Fruit fly (Drosophila melanogaster): ENCODE results near the gene sba.

sba gene

DNA sequence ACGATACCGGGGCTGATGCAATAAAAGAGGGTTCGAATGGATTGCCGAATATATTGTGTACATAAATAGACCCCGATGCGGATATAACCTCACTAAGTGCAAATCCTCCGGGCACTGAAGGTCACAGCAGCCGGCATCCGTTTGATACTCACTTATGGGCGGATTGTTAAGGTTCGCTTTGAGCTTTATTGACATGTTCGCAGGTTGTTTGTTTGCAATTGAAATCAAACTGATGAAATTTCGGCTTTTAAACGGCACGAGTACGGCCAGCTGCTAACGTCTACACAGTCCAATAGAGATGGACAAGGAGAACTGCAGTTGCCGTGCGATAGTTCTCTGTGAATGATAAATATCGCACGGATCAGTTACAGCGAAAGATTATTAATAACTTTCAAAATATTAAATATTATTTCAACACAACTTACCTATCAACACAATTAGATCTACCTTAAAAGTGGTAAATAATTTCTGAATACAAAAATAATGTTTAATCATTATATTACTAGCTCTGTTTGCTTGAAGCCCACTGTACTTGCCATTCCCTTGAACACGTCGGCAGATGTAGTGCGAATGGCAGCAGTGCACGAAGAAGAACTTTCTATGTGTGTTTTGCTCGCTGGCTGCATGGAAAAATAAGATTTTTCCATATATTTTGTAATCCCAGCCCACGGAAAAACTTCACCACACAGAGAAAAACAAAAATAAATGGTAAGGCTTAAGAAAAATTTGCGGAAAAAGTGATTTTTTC is 35.5 kb upstream of the sba start, which contains the start of the genes GluProRS and AP-1sigma (continued):
- TF ChIP-seq cg (GFP tag; optimal IDR thresholded peaks at IDR 0.05) = peak; percentile 90
- TF ChIP-seq prd (optimal IDR thresholded peaks at IDR 0.05) = no peak
- peak; percentile 98 for TF ChIP-seq prd (GFP tag; IDR thresholded peaks at IDR 0.05)
- no peak for TF ChIP-seq CG11504 (tag; optimal IDR thresholded peaks at IDR 0.05)
- peak; percentile 97 for TF ChIP-seq lmd (GFP tag; IDR thresholded peaks at IDR 0.05)
- peak; percentile 89 for TF ChIP-seq CG18599 (GFP tag; optimal IDR thresholded peaks at IDR 0.05)
- TF ChIP-seq NC2β (GFP tag; optimal IDR thresholded peaks at IDR 0.05) = peak; percentile 63
- TF ChIP-seq h (optimal IDR thresholded peaks at IDR 0.05) = no peak
- peak; percentile 78 for TF ChIP-seq CG33557 (GFP tag; optimal IDR thresholded peaks at IDR 0.05)
- peak; percentile 84 for TF ChIP-seq fd3F (GFP tag; optimal IDR thresholded peaks at IDR 0.05)
- peak; percentile 59 for TF ChIP-seq MTF-1 (GFP tag; optimal IDR thresholded peaks at IDR 0.05; ENCODE audit: borderline replicate concordance)
- peak; percentile 93 for TF ChIP-seq Doc3 (GFP tag; IDR thresholded peaks at IDR 0.05; ENCODE audit: partially characterized antibody)
- peak; percentile 94 for TF ChIP-seq CG2129 (GFP tag; IDR thresholded peaks at IDR 0.05; ENCODE audit: partially characterized antibody)
- TF ChIP-seq slou (GFP tag; optimal IDR thresholded peaks at IDR 0.05) = peak; percentile 92
- TF ChIP-seq CG17385 (GFP tag; optimal IDR thresholded peaks at IDR 0.05) = peak; percentile 97
- peak; percentile 67 for TF ChIP-seq ato (GFP tag; IDR thresholded peaks at IDR 0.05; ENCODE audit: partially characterized antibody)
- TF ChIP-seq Meics (GFP tag; optimal IDR thresholded peaks at IDR 0.05) = peak; percentile 87
- peak; percentile 90 for TF ChIP-seq Sox102F (GFP tag; optimal IDR thresholded peaks at IDR 0.05)
- TF ChIP-seq gsb-n (tag; optimal IDR thresholded peaks at IDR 0.05) = peak; percentile 87
- peak; percentile 94 for TF ChIP-seq tin (GFP tag; optimal IDR thresholded peaks at IDR 0.05)
- TF ChIP-seq br (optimal IDR thresholded peaks at IDR 0.05) = no peak
- peak; percentile 62 for TF ChIP-seq Mes4 (GFP tag; optimal IDR thresholded peaks at IDR 0.05)
- peak; percentile 85 for TF ChIP-seq Adf1 (GFP tag; IDR thresholded peaks at IDR 0.05)
- TF ChIP-seq vvl (GFP tag; IDR thresholded peaks at IDR 0.05) = peak; percentile 98
- TF ChIP-seq CG1024 (GFP tag; IDR thresholded peaks at IDR 0.05) = peak; percentile 90
- TF ChIP-seq oc (tag; optimal IDR thresholded peaks at IDR 0.05) = no peak
- TF ChIP-seq exex (tag; optimal IDR thresholded peaks at IDR 0.05) = peak; percentile 58
- TF ChIP-seq al (GFP tag; IDR thresholded peaks at IDR 0.05) = peak; percentile 94
- peak; percentile 91 for TF ChIP-seq CG18476 (GFP tag; optimal IDR thresholded peaks at IDR 0.05)
- TF ChIP-seq CG4424 (GFP tag; optimal IDR thresholded peaks at IDR 0.05) = peak; percentile 92
- peak; percentile 92 for TF ChIP-seq so (GFP tag; IDR thresholded peaks at IDR 0.05)
- TF ChIP-seq dpn (GFP tag; optimal IDR thresholded peaks at IDR 0.05) = peak; percentile 89 to 94
- TF ChIP-seq Hr3 (GFP tag; optimal IDR thresholded peaks at IDR 0.05) = peak; percentile 93
- peak; percentile 97 for TF ChIP-seq knrl (GFP tag; IDR thresholded peaks at IDR 0.05; ENCODE audit: partially characterized antibody)
- TF ChIP-seq dmrt11E (tag; optimal IDR thresholded peaks at IDR 0.05) = peak; percentile 89
- peak; percentile 77 for TF ChIP-seq scrt (GFP tag; optimal IDR thresholded peaks at IDR 0.05)
- peak; percentile 63 for TF ChIP-seq CG4282 (GFP tag; optimal IDR thresholded peaks at IDR 0.05)
- peak; percentile 88 for TF ChIP-seq CG18764 (GFP tag; optimal IDR thresholded peaks at IDR 0.05)
- peak; percentile 76; the same call in 1 of the 2 replicates for TF ChIP-seq tna (GFP tag; IDR thresholded peaks at IDR 0.05; ENCODE audit: partially characterized antibody)
- peak; percentile 94 for TF ChIP-seq phol (tag; optimal IDR thresholded peaks at IDR 0.05)
- peak; percentile 92 for TF ChIP-seq az2 (GFP tag; optimal IDR thresholded peaks at IDR 0.05)
- peak; percentile 79 for TF ChIP-seq ewg (GFP tag; optimal IDR thresholded peaks at IDR 0.05)
- peak; percentile 90 for TF ChIP-seq unpg (GFP tag; optimal IDR thresholded peaks at IDR 0.05)
- TF ChIP-seq Hmr (GFP tag; optimal IDR thresholded peaks at IDR 0.05) = peak; percentile 86
- peak; percentile 15 for TF ChIP-seq CG10431 (GFP tag; optimal IDR thresholded peaks at IDR 0.05)
- peak in 1 of 2 experiments; percentile 87 for TF ChIP-seq bsh (GFP tag; optimal IDR thresholded peaks at IDR 0.05)
- TF ChIP-seq Gsc (GFP tag; IDR thresholded peaks at IDR 0.05) = peak; percentile 93
- TF ChIP-seq tup (GFP tag; optimal IDR thresholded peaks at IDR 0.05) = peak; percentile 82
- TF ChIP-seq ftz-f1 (GFP tag; optimal IDR thresholded peaks at IDR 0.05) = peak; percentile 80

Data from whole organism, embryonic.